Fruit fly (Drosophila melanogaster) whole organism, adult: ENCODE results near the gene Cp38.

Experiments used
- CG12768 ChIP-seq: fragments of 200-800 bp; sonication (Bioruptor generic); optimal IDR thresholded peaks from 2 replicates; lab custom pipeline; 2017; ENCODE audit warnings: missing biosample characterization, missing genetic modification characterization, mild to moderate bottlenecking, moderate library complexity, missing genetic modification reagents
- CG14711 ChIP-seq: fragments of 200-800 bp; sonication (Bioruptor generic); optimal IDR thresholded peaks from 2 replicates; lab custom pipeline; 2018; ENCODE audit warnings: missing biosample characterization, mild to moderate bottlenecking, missing genetic modification characterization, moderate library complexity
- CG1620 ChIP-seq: fragments of 200-800 bp; sonication (Bioruptor generic); optimal IDR thresholded peaks from 2 replicates; lab custom pipeline; 2016; ENCODE audit warnings: missing biosample characterization, missing genetic modification characterization
- CG5204 ChIP-seq: fragments of 200-800 bp; sonication (Bioruptor generic); optimal IDR thresholded peaks from 2 replicates; lab custom pipeline; 2016; ENCODE audit warnings: missing biosample characterization, missing genetic modification characterization
- kay ChIP-seq: fragments of 200-800 bp; sonication (Bioruptor generic); peaks from one replicate; lab custom pipeline; 2016; ENCODE audit warnings: missing biosample characterization, missing genetic modification characterization, borderline replicate concordance
- ovo ChIP-seq: fragments of 200-800 bp; sonication (Bioruptor generic); optimal IDR thresholded peaks from 2 replicates; lab custom pipeline; 2016; ENCODE audit warnings: missing biosample characterization, missing genetic modification characterization
- pad ChIP-seq: fragments of 200-800 bp; sonication (Bioruptor generic); optimal IDR thresholded peaks from 3 replicates; lab custom pipeline; 2017; ENCODE audit warnings: missing biosample characterization, missing genetic modification characterization, mild to moderate bottlenecking, moderate library complexity, missing genetic modification reagents
- toe ChIP-seq: fragments of 200-800 bp; sonication (Bioruptor generic); optimal IDR thresholded peaks from 2 replicates; lab custom pipeline; 2016; ENCODE audit warnings: missing biosample characterization, missing genetic modification characterization

- TF ChIP-seq CG12768 (GFP tag; lab: Kevin White, UChicago) (peak; percentile 92), ovo (peak; percentile 99), CG1620 (GFP tag; lab: Kevin White, UChicago) (peak; percentile 100), CG14711 (tag; lab: Kevin White, UChicago) (peak; percentile 97), toe (GFP tag; lab: Kevin White, UChicago) (peak; percentile 90), pad (peak; percentile 92), kay (GFP tag; lab: Kevin White, UChicago) (peak; percentile 97), CG5204 (GFP tag; lab: Kevin White, UChicago) (peak; percentile 87)
Observed at dm6 chrX:8464378-8465036, 17.1 kb upstream of the Cp38 start, which contains the start of gene Sptr.
